Worm (Caenorhabditis elegans) whole organism, L3 larva: ENCODE measurements around the gene tag-275.
A peak's percentile ranks its signal among the peaks of the same experiment; 100 is the strongest.

Source experiments
- R02D3.7 ChIP-seq: fragments of 150-350 bp; optimal IDR thresholded peaks from 2 replicates; lab custom pipeline; 2014; ENCODE audit warnings: missing biosample characterization, missing genetic modification characterization
- ZK546.5 ChIP-seq: sonication (generic microtip); optimal IDR thresholded peaks from 2 replicates; lab custom pipeline; 2017; ENCODE audit warnings: missing biosample characterization, missing genetic modification characterization
- aly-2 ChIP-seq: fragments of 150-350 bp; optimal IDR thresholded peaks from 2 replicates; lab custom pipeline; 2014; ENCODE audit warnings: missing biosample characterization, missing genetic modification characterization
- ama-1 ChIP-seq: fragments of 150-350 bp; optimal IDR thresholded peaks from 2 replicates; lab custom pipeline; 2018
- ceh-9 ChIP-seq: sonication (generic microtip); optimal IDR thresholded peaks from 2 replicates; lab custom pipeline; 2018; ENCODE audit warnings: missing biosample characterization, missing genetic modification characterization
- daf-12 ChIP-seq: fragments of 150-350 bp; optimal IDR thresholded peaks from 2 replicates; lab custom pipeline; 2014; ENCODE audit warnings: missing biosample characterization, missing genetic modification reagents, missing genetic modification characterization
- egl-27 ChIP-seq: sonication (generic microtip); optimal IDR thresholded peaks from 4 replicates; lab custom pipeline; 2017; ENCODE audit warnings: missing biosample characterization, missing genetic modification reagents, missing genetic modification characterization
- elt-1 ChIP-seq: fragments of 150-350 bp; optimal IDR thresholded peaks from 2 replicates; lab custom pipeline; 2014; ENCODE audit warnings: missing biosample characterization, missing genetic modification characterization
- elt-2 ChIP-seq: sonication (generic microtip); optimal IDR thresholded peaks from 2 replicates; lab custom pipeline; 2016; ENCODE audit warnings: missing genetic modification reagents, mild to moderate bottlenecking, missing genetic modification characterization, missing compliant biosample characterization
- elt-3 ChIP-seq, 3 experiments: fragments of 150-350 bp in 1 of 3; sonication (generic microtip) in 2 of 3; optimal IDR thresholded peaks; 2 replicates in 2 of 3; 4 replicates in 1 of 3; lab custom pipeline; 2014 to 2017; ENCODE audit warnings: missing biosample characterization in 3 of 3, missing genetic modification characterization in 3 of 3
- eor-1 ChIP-seq, 2 experiments: fragments of 150-350 bp; optimal IDR thresholded peaks; 2 replicates each; lab custom pipeline; 2014 to 2018; ENCODE audit warnings: missing biosample characterization in 2 of 2, missing genetic modification characterization in 2 of 2
- fkh-10 ChIP-seq: sonication (generic microtip); optimal IDR thresholded peaks from 2 replicates; lab custom pipeline; 2017; ENCODE audit warnings: missing biosample characterization, missing genetic modification reagents, missing genetic modification characterization
- fos-1 ChIP-seq: fragments of 150-350 bp; optimal IDR thresholded peaks from 2 replicates; lab custom pipeline; 2014; ENCODE audit warnings: missing biosample characterization, missing genetic modification characterization
- jun-1 ChIP-seq: fragments of 150-350 bp; optimal IDR thresholded peaks from 2 replicates; lab custom pipeline; 2014; ENCODE audit warnings: missing biosample characterization, missing genetic modification reagents, missing genetic modification characterization
- lin-15B ChIP-seq: fragments of 150-350 bp; optimal IDR thresholded peaks from 2 replicates; lab custom pipeline; 2014; ENCODE audit warnings: missing biosample characterization, missing genetic modification characterization
- lsy-12 ChIP-seq: sonication (generic microtip); optimal IDR thresholded peaks from 2 replicates; lab custom pipeline; 2016; ENCODE audit warnings: mild to moderate bottlenecking, missing genetic modification characterization, missing compliant biosample characterization
- mdl-1 ChIP-seq: fragments of 150-350 bp; optimal IDR thresholded peaks from 2 replicates; lab custom pipeline; 2014; ENCODE audit warnings: missing biosample characterization, missing genetic modification characterization
- mml-1 ChIP-seq: fragments of 150-350 bp; sonication (generic microtip); optimal IDR thresholded peaks from 3 replicates; lab custom pipeline; 2014; ENCODE audit warnings: missing biosample characterization, missing genetic modification characterization
- nfya-1 ChIP-seq: sonication (generic microtip); optimal IDR thresholded peaks from 2 replicates; lab custom pipeline; 2017; ENCODE audit warnings: missing genetic modification characterization, mild to moderate bottlenecking, missing compliant biosample characterization, antibody characterized with exemption, moderate library complexity; ENCODE audit not compliant: insufficient read depth
- nhr-12 ChIP-seq: fragments of 150-350 bp; optimal IDR thresholded peaks from 2 replicates; lab custom pipeline; 2014; ENCODE audit warnings: missing biosample characterization, missing genetic modification characterization
- nhr-23 ChIP-seq: fragments of 150-350 bp; optimal IDR thresholded peaks from 2 replicates; lab custom pipeline; 2014; ENCODE audit warnings: missing biosample characterization, missing genetic modification reagents, missing genetic modification characterization
- nhr-237 ChIP-seq: fragments of 150-350 bp; optimal IDR thresholded peaks from 2 replicates; lab custom pipeline; 2014; ENCODE audit warnings: missing biosample characterization, missing genetic modification characterization
- nhr-25 ChIP-seq: sonication (generic microtip); optimal IDR thresholded peaks from 2 replicates; lab custom pipeline; 2017; ENCODE audit warnings: missing biosample characterization, missing genetic modification characterization
- nhr-28 ChIP-seq: fragments of 150-350 bp; optimal IDR thresholded peaks from 2 replicates; lab custom pipeline; 2014; ENCODE audit warnings: missing biosample characterization, missing genetic modification characterization
- nhr-43 ChIP-seq: sonication (generic microtip); optimal IDR thresholded peaks from 2 replicates; lab custom pipeline; 2016; ENCODE audit warnings: mild to moderate bottlenecking, missing genetic modification characterization, missing compliant biosample characterization; ENCODE audit not compliant: poor library complexity, severe bottlenecking
- nhr-67 ChIP-seq: fragments of 150-350 bp; optimal IDR thresholded peaks from 2 replicates; lab custom pipeline; 2014; ENCODE audit warnings: missing biosample characterization, missing genetic modification characterization
- nhr-76 ChIP-seq: fragments of 150-350 bp; sonication (generic microtip); optimal IDR thresholded peaks from 5 replicates; lab custom pipeline; 2014; ENCODE audit warnings: missing biosample characterization, missing genetic modification characterization
- nhr-77 ChIP-seq: fragments of 150-350 bp; optimal IDR thresholded peaks from 2 replicates; lab custom pipeline; 2014; ENCODE audit warnings: missing biosample characterization, missing genetic modification characterization
- pqm-1 ChIP-seq: fragments of 150-350 bp; optimal IDR thresholded peaks from 2 replicates; lab custom pipeline; 2017; ENCODE audit warnings: missing biosample characterization, missing genetic modification characterization, inconsistent platforms
- skn-1 ChIP-seq: fragments of 150-350 bp; optimal IDR thresholded peaks from 2 replicates; lab custom pipeline; 2014; ENCODE audit warnings: missing biosample characterization, missing genetic modification characterization
- snpc-4 ChIP-seq: fragments of 150-350 bp; optimal IDR thresholded peaks from 2 replicates; lab custom pipeline; 2014; ENCODE audit warnings: missing biosample characterization, missing genetic modification characterization
- unc-39 ChIP-seq: sonication (generic microtip); optimal IDR thresholded peaks from 4 replicates; lab custom pipeline; 2017; ENCODE audit warnings: missing biosample characterization, missing genetic modification characterization
- zag-1 ChIP-seq: fragments of 150-350 bp; optimal IDR thresholded peaks from 2 replicates; lab custom pipeline; 2014; ENCODE audit warnings: missing biosample characterization, missing genetic modification characterization
- ztf-11 ChIP-seq: fragments of 150-350 bp; optimal IDR thresholded peaks from 2 replicates; lab custom pipeline; 2014; ENCODE audit warnings: missing biosample characterization, missing genetic modification characterization
- ztf-4 ChIP-seq: fragments of 150-350 bp; optimal IDR thresholded peaks from 2 replicates; lab custom pipeline; 2014; ENCODE audit warnings: missing biosample characterization, missing genetic modification characterization

Gene tag-275

ce11 chrX:6150449-6150848 is at the start of gene tag-275:
tag-275 (minus strand) TSS chrX:6150549.
- TF ChIP-seq fkh-10 (GFP tag; lab: Kevin White, UChicago) (no peak), nhr-237 (no peak), nhr-25 (tag; lab: Kevin White, UChicago) (no peak), nhr-12 (tag; lab: Kevin White, UChicago) (no peak), jun-1 (tag; lab: Kevin White, UChicago) (no peak), mml-1 (tag; lab: Kevin White, UChicago) (no peak), elt-3 (tag; optimal IDR thresholded peaks at IDR 0.05; lab: Kevin White, UChicago) (no peak)

ce11 chrX:6196627-6197026 is 46.3 kb upstream of the tag-275 start, which contains the start of gene daf-9:
daf-9 (plus strand) TSS chrX:6196927.
- TF ChIP-seq nhr-23 (tag; lab: Kevin White, UChicago) (peak; percentile 30), elt-2 (tag; lab: Kevin White, UChicago) (no peak), aly-2 (tag; lab: Kevin White, UChicago) (no peak), elt-3 (tag; optimal IDR thresholded peaks at IDR 0.05; lab: Kevin White, UChicago) (peak in 1 of 3 experiments; percentile 69), ztf-4 (no peak), nhr-43 (tag; lab: Kevin White, UChicago) (no peak), fos-1 (tag; lab: Kevin White, UChicago) (no peak), nhr-77 (no peak), ceh-9 (tag; lab: Kevin White, UChicago) (no peak)

- TF ChIP-seq ceh-9 (tag; lab: Kevin White, UChicago): no peak
- TF ChIP-seq elt-3 (tag; optimal IDR thresholded peaks at IDR 0.05; lab: Kevin White, UChicago): no peak
- no peak for TF ChIP-seq skn-1
- no peak for TF ChIP-seq pqm-1
- no peak for TF ChIP-seq egl-27 (tag; lab: Kevin White, UChicago)
- no peak for TF ChIP-seq ztf-4
- TF ChIP-seq R02D3.7 (tag; lab: Kevin White, UChicago): no peak
- TF ChIP-seq eor-1 (tag; optimal IDR thresholded peaks at IDR 0.05; lab: Kevin White, UChicago): no peak
- TF ChIP-seq lsy-12 (tag; lab: Kevin White, UChicago): no peak
- no peak for TF ChIP-seq zag-1 (tag; lab: Kevin White, UChicago)
- no peak for TF ChIP-seq nhr-76
- TF ChIP-seq daf-12 (tag; lab: Kevin White, UChicago): no peak
- no peak for TF ChIP-seq nhr-67 (tag; lab: Kevin White, UChicago)
- TF ChIP-seq unc-39 (tag; lab: Kevin White, UChicago): no peak
- TF ChIP-seq snpc-4 (tag; lab: Kevin White, UChicago): no peak
- TF ChIP-seq mdl-1 (tag; lab: Kevin White, UChicago): no peak
Observed at ce11 chrX:6194191-6194724, 43.9 kb upstream of the tag-275 start, which contains the start of gene ceh-54. ceh-54 (minus strand) TSS chrX:6194241.

- TF ChIP-seq nfya-1 (tag; lab: Kevin White, UChicago) (no peak), nhr-12 (tag; lab: Kevin White, UChicago) (no peak), pqm-1 (no peak), nhr-28 (tag; lab: Kevin White, UChicago) (no peak)
- TF ChIP-seq, all 47 proteins: peak for 0
Observed at ce11 chrX:6189955-6190354, 39.6 kb upstream of the tag-275 start, which contains the start of gene T13C5.9. T13C5.9 (plus strand) TSS chrX:6190255.

ce11 chrX:6187848-6188247 is 37.5 kb upstream of the tag-275 start, which contains the start of gene T13C5.10:
T13C5.10 (plus strand) TSS chrX:6188148.
- TF ChIP-seq lin-15B (tag; lab: Kevin White, UChicago) (no peak), aly-2 (tag; lab: Kevin White, UChicago) (no peak), nhr-76 (no peak), nfya-1 (tag; lab: Kevin White, UChicago) (no peak), elt-2 (tag; lab: Kevin White, UChicago) (no peak), ama-1 (lab: Kevin White, UChicago) (no peak), jun-1 (tag; lab: Kevin White, UChicago) (no peak), ZK546.5 (tag; lab: Kevin White, UChicago) (no peak), skn-1 (no peak), elt-1 (tag; lab: Kevin White, UChicago) (no peak), ztf-11 (tag; lab: Kevin White, UChicago) (no peak)
